Worm (Caenorhabditis elegans): Measurements from ENCODE around the gene F09B12.5.

DNA sequence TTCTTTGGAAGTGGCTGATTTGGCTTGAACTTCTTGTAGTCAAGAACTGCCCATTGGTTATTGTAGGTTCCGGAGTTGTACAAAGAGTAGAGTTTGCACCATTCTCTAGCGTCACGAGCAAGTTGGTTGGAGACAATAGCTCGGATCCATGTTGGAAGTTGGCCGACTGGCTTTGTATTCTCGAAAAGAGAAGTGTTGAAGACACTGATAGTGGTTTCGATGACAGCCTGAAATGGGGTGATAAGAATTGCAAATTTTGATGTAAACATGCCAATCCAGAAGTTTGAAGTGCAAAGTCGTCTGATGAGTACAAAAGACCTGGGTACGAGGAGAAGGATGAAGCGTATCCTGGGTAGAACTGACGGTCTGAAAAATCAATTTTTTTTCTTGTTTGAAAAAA lies 11.8 kb downstream of the F09B12.5 start:
- TF ChIP-seq dao-5 (tag; optimal IDR thresholded peaks at IDR 0.05) (no peak), W03F9.2 (tag; optimal IDR thresholded peaks at IDR 0.05) (no peak)
